Worm (Caenorhabditis elegans): ENCODE measurements around the gene F08B12.4.
A peak's percentile ranks its signal among the peaks of the same experiment; 100 is the strongest.

Gene F08B12.4

ce11 chrX:11367640-11368039 is 39.9 kb downstream of the F08B12.4 start:
- no peak for TF ChIP-seq B0261.1 (tag; optimal IDR thresholded peaks at IDR 0.05)

- no peak for TF ChIP-seq ZK185.1 (tag; optimal IDR thresholded peaks at IDR 0.05; ENCODE audit: poor library complexity, severe bottlenecking)
- no peak for TF ChIP-seq egrh-3 (GFP tag; IDR thresholded peaks at IDR 0.05)
- TF ChIP-seq dox-1 (GFP tag; IDR thresholded peaks at IDR 0.05): no peak
- no peak for TF ChIP-seq mxl-1 (tag; optimal IDR thresholded peaks at IDR 0.05)
- TF ChIP-seq nhr-80 (tag; optimal IDR thresholded peaks at IDR 0.05): peak; percentile 32
- no peak for TF ChIP-seq attf-3 (GFP tag; conservative IDR thresholded peaks at IDR 0.05)
- TF ChIP-seq fkh-3 (tag; optimal IDR thresholded peaks at IDR 0.05): no peak
- no peak for TF ChIP-seq rcor-1 (GFP tag; IDR thresholded peaks at IDR 0.05)
These were observed 40.4 kb downstream of the F08B12.4 start for ce11 chrX:11367087-11367486.

ce11 chrX:11365995-11366394 is 41.5 kb downstream of the F08B12.4 start:
- no peak for TF ChIP-seq cebp-1 (GFP tag; IDR thresholded peaks at IDR 0.05)
- TF ChIP-seq cebp-1 (tag; optimal IDR thresholded peaks at IDR 0.05): no peak
- TF ChIP-seq T07F8.4 (tag; optimal IDR thresholded peaks at IDR 0.05): no peak
- peak; percentile 73 for TF ChIP-seq zfh-2 (GFP tag; conservative IDR thresholded peaks at IDR 0.05)
- 0 out of 2 replicates have a peak, but pooled peaks have one; percentile 14 for TF ChIP-seq egl-44 (GFP tag; IDR thresholded peaks at IDR 0.05)

ce11 chrX:11364914-11365313 is 42.6 kb downstream of the F08B12.4 start:
- TF ChIP-seq D2030.7 (GFP tag; IDR thresholded peaks at IDR 0.05): no peak
- no peak for TF ChIP-seq sptf-2 (GFP tag; optimal IDR thresholded peaks at IDR 0.05)
- TF ChIP-seq K12H6.12 (tag; optimal IDR thresholded peaks at IDR 0.05): no peak
- no peak for TF ChIP-seq F57C9.4 (tag; optimal IDR thresholded peaks at IDR 0.05)
- no peak for TF ChIP-seq gei-17 (GFP tag; optimal IDR thresholded peaks at IDR 0.05)
- TF ChIP-seq attf-6 (GFP tag; IDR thresholded peaks at IDR 0.05): no peak
- TF ChIP-seq unc-62 (GFP tag; optimal IDR thresholded peaks at IDR 0.05): no peak

- no peak for TF ChIP-seq F37B4.10 (GFP tag; IDR thresholded peaks at IDR 0.05)
- no peak for TF ChIP-seq Y67H2A.10 (GFP tag; conservative IDR thresholded peaks at IDR 0.05)
- TF ChIP-seq madf-6 (GFP tag; IDR thresholded peaks at IDR 0.05): no peak
- TF ChIP-seq hmg-1.2 (GFP tag; IDR thresholded peaks at IDR 0.05): no peak
- no peak for TF ChIP-seq F23B12.7 (tag; optimal IDR thresholded peaks at IDR 0.05; ENCODE audit: insufficient read depth)
- no peak for TF ChIP-seq sdz-38 (tag; optimal IDR thresholded peaks at IDR 0.05)
These were observed 50.0 kb downstream of the F08B12.4 start, which contains the start of gene pgp-4 for ce11 chrX:11357516-11357915. TSS of gene pgp-4 (plus strand) at chrX:11357816.

Data from whole organism, young adult.